Worm (Caenorhabditis elegans) whole organism, L2 larva: ENCODE data around the gene R57.2.

Source experiments
- C34F6.9 ChIP-seq: fragments of 150-350 bp; optimal IDR thresholded peaks from 2 replicates; lab custom pipeline; 2014; ENCODE audit warnings: missing biosample characterization, missing genetic modification characterization
- F13H6.1 ChIP-seq: sonication (generic microtip); optimal IDR thresholded peaks from 2 replicates; lab custom pipeline; 2016; ENCODE audit warnings: missing genetic modification characterization, missing compliant biosample characterization
- Y55F3AM.14 ChIP-seq: fragments of 200-800 bp; sonication (Bioruptor generic); optimal IDR thresholded peaks from 2 replicates; lab custom pipeline; 2018; ENCODE audit warnings: mild to moderate bottlenecking, missing genetic modification characterization, missing compliant biosample characterization
- ZK546.5 ChIP-seq: sonication (generic microtip); optimal IDR thresholded peaks from 2 replicates; lab custom pipeline; 2017; ENCODE audit warnings: missing biosample characterization, missing genetic modification characterization
- alr-1 ChIP-seq: fragments of 150-350 bp; optimal IDR thresholded peaks from 2 replicates; lab custom pipeline; 2014; ENCODE audit warnings: missing biosample characterization, missing genetic modification characterization
- blmp-1 ChIP-seq: sonication (generic microtip); optimal IDR thresholded peaks from 2 replicates; lab custom pipeline; 2017; ENCODE audit warnings: missing genetic modification characterization, mild to moderate bottlenecking, missing compliant biosample characterization, antibody characterized with exemption, moderate library complexity; ENCODE audit not compliant: insufficient read depth
- crh-2 ChIP-seq: sonication (generic microtip); optimal IDR thresholded peaks from 2 replicates; lab custom pipeline; 2017; ENCODE audit warnings: missing biosample characterization, missing genetic modification characterization
- dmd-4 ChIP-seq: sonication (generic microtip); optimal IDR thresholded peaks from 2 replicates; lab custom pipeline; 2017; ENCODE audit warnings: missing biosample characterization, missing genetic modification characterization
- elt-3 ChIP-seq: sonication (generic microtip); optimal IDR thresholded peaks from 2 replicates; lab custom pipeline; 2017; ENCODE audit warnings: missing biosample characterization, missing genetic modification characterization
- fos-1 ChIP-seq: fragments of 150-350 bp; optimal IDR thresholded peaks from 2 replicates; lab custom pipeline; 2014; ENCODE audit warnings: missing biosample characterization, missing genetic modification characterization
- lin-39 ChIP-seq: fragments of 150-350 bp; optimal IDR thresholded peaks from 2 replicates; lab custom pipeline; 2014; ENCODE audit warnings: missing biosample characterization, missing genetic modification reagents, missing genetic modification characterization
- lsy-2 ChIP-seq, 2 experiments: fragments of 150-350 bp in 1 of 2; sonication (generic microtip) in 1 of 2; optimal IDR thresholded peaks; 2 replicates each; lab custom pipeline; 2014 to 2017; ENCODE audit warnings: missing biosample characterization in 2 of 2, missing genetic modification characterization in 2 of 2
- mbf-1 ChIP-seq: sonication (generic microtip); optimal IDR thresholded peaks from 2 replicates; lab custom pipeline; 2017; ENCODE audit warnings: missing biosample characterization, missing genetic modification characterization
- mdl-1 ChIP-seq, 2 experiments: fragments of 150-350 bp in 1 of 2; sonication (generic microtip) in 1 of 2; optimal IDR thresholded peaks; 2 replicates each; lab custom pipeline; 2017; ENCODE audit warnings: missing biosample characterization in 2 of 2, missing genetic modification characterization in 2 of 2
- nhr-10 ChIP-seq: sonication (generic microtip); optimal IDR thresholded peaks from 2 replicates; lab custom pipeline; 2017; ENCODE audit warnings: missing biosample characterization, missing genetic modification characterization
- nhr-11 ChIP-seq: fragments of 150-350 bp; optimal IDR thresholded peaks from 2 replicates; lab custom pipeline; 2014; ENCODE audit warnings: missing biosample characterization, missing genetic modification characterization
- nhr-12 ChIP-seq: fragments of 150-350 bp; optimal IDR thresholded peaks from 2 replicates; lab custom pipeline; 2014; ENCODE audit warnings: missing biosample characterization, missing genetic modification characterization
- nhr-129 ChIP-seq: fragments of 150-350 bp; optimal IDR thresholded peaks from 2 replicates; lab custom pipeline; 2014; ENCODE audit warnings: missing biosample characterization, missing genetic modification characterization
- nhr-23 ChIP-seq: fragments of 150-350 bp; optimal IDR thresholded peaks from 2 replicates; lab custom pipeline; 2014; ENCODE audit warnings: missing biosample characterization, missing genetic modification reagents, missing genetic modification characterization
- nhr-25 ChIP-seq: fragments of 150-350 bp; sonication (generic microtip); optimal IDR thresholded peaks from 3 replicates; lab custom pipeline; 2014; ENCODE audit warnings: missing biosample characterization, missing genetic modification characterization
- nhr-6 ChIP-seq: fragments of 150-350 bp; optimal IDR thresholded peaks from 2 replicates; lab custom pipeline; 2014; ENCODE audit warnings: missing biosample characterization, missing genetic modification characterization
- nhr-77 ChIP-seq: fragments of 150-350 bp; optimal IDR thresholded peaks from 2 replicates; lab custom pipeline; 2014; ENCODE audit warnings: missing biosample characterization, missing genetic modification characterization
- skn-1 ChIP-seq: sonication (generic microtip); optimal IDR thresholded peaks from 2 replicates; lab custom pipeline; 2017; ENCODE audit warnings: missing biosample characterization, missing genetic modification characterization
- sma-3 ChIP-seq: sonication (generic microtip); optimal IDR thresholded peaks from 2 replicates; lab custom pipeline; 2016; ENCODE audit warnings: missing genetic modification reagents, missing genetic modification characterization, missing compliant biosample characterization
- sma-9 ChIP-seq, 2 experiments: fragments of 150-350 bp in 1 of 2; sonication (generic microtip) in 1 of 2; optimal IDR thresholded peaks; 2 replicates each; lab custom pipeline; 2014 to 2016; ENCODE audit warnings: missing genetic modification characterization in 2 of 2, mild to moderate bottlenecking in 1 of 2, missing biosample characterization in 1 of 2, missing compliant biosample characterization in 1 of 2, missing genetic modification reagents in 1 of 2, moderate library complexity in 1 of 2
- unc-55 ChIP-seq: fragments of 150-350 bp; sonication (generic microtip); optimal IDR thresholded peaks from 3 replicates; lab custom pipeline; 2014; ENCODE audit warnings: missing biosample characterization, missing genetic modification reagents, missing genetic modification characterization
- ztf-1 ChIP-seq: fragments of 200-800 bp; sonication (Bioruptor generic); conservative IDR thresholded peaks from 2 replicates; pipeline ENCODE4 v1.3.6; 2022; ENCODE audit warnings: missing genetic modification characterization, missing compliant biosample characterization
- ztf-11 ChIP-seq: sonication (generic microtip); optimal IDR thresholded peaks from 2 replicates; lab custom pipeline; 2017; ENCODE audit warnings: missing biosample characterization, missing genetic modification characterization
- ztf-4 ChIP-seq: fragments of 150-350 bp; optimal IDR thresholded peaks from 2 replicates; lab custom pipeline; 2014; ENCODE audit warnings: missing biosample characterization, missing genetic modification characterization

The R57.2 gene

DNA sequence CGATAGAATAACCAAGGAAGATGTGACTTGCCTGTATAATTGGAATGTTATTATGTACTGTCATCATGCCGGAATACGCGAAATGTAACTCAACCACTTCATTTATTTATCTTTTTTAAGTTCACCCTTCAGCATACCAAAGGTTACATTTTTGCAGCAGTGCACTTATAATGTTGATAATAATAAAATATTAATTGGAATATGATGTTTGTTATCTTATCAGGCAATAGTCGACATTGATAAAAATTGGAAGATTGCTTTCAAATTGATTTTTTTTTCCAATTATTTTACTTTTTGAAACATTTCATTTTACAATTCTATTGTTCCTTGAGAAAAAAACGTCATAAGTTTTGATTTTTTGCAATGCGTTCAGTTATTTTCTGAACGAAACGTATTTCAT, 2.1 kb downstream of the R57.2 start:
- TF ChIP-seq fos-1 (tag; lab: Kevin White, UChicago) (peak; percentile 64), sma-3 (GFP tag; lab: Kevin White, UChicago) (no peak)

DNA sequence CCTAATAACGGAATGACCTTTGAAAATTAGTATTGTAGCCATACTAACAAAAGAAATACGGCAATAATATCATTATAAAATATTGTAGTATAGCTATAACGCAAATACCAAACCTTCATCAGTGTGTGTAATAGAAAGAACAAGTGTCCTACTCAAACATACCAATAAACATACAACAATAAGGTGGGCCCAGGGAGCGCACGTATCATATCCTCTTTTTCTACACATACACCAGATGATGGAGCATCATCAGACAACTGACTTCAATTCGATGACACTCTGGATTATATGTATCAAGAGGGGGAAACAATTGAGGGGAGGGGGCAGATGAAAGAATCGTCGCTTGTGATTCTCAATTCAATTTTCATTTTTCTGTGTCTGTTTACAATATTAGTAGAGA, 3.2 kb downstream of the R57.2 start:
- no peak for TF ChIP-seq elt-3
- peak; percentile 10 for TF ChIP-seq sma-9 (GFP tag; optimal IDR thresholded peaks at IDR 0.05; lab: Kevin White, UChicago)
- no peak for TF ChIP-seq sma-9 (tag; optimal IDR thresholded peaks at IDR 0.05; lab: Kevin White, UChicago)
- peak; percentile 49 for TF ChIP-seq nhr-129 (tag; lab: Kevin White, UChicago)

DNA sequence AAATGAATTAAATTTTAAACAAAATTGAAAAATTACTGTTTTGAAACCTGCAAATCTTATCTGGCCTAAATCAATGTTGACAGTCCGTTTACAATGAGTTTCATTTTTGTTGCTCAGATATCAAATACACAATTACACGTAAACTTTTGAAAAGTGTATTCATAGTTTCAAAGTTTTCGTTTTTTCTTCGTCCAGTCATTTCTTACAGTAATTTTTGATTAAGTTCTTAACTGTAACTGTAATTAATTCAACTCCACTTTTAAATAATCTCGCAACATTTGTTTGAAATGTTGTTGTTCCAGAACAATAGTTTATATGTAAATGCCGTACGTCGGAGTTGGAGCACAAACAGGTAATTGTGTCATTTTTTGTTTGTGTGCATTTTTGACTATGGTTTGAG, 4.5 kb downstream of the R57.2 start, which contains the start of gene gcp-2.1:
Gene gcp-2.1 (plus strand): TSS at position 301 of the 400 bp plus-strand sequence.
- TF ChIP-seq nhr-12 = no peak
- TF ChIP-seq, all 48 proteins: peak for 0

DNA sequence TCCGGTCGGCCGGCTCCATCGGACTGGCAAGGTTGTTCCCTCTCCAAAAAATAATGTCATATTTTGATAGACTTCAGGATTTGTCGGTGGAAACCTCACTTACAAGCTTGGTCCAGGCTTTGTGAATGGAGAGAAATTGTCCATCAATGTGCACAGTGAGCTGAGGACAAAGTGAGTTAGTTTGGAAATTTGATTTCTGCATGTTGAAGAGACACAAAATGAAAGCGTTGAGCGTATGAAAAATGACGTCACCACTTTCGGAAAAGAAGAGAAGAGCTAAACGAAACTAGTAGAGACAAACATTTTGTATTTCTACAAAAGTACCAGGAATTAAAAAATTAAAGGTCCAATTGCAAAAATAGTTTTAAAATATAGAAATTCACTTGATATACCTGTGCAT, 8.0 kb downstream of the R57.2 start:
- TF ChIP-seq fos-1 (tag; lab: Kevin White, UChicago) = no peak
- no peak for TF ChIP-seq ztf-4 (tag; lab: Kevin White, UChicago)
- TF ChIP-seq C34F6.9 (tag; lab: Kevin White, UChicago) = no peak
- TF ChIP-seq nhr-12 = no peak
- no peak for TF ChIP-seq Y55F3AM.14 (GFP tag; lab: Kevin White, UChicago)

DNA sequence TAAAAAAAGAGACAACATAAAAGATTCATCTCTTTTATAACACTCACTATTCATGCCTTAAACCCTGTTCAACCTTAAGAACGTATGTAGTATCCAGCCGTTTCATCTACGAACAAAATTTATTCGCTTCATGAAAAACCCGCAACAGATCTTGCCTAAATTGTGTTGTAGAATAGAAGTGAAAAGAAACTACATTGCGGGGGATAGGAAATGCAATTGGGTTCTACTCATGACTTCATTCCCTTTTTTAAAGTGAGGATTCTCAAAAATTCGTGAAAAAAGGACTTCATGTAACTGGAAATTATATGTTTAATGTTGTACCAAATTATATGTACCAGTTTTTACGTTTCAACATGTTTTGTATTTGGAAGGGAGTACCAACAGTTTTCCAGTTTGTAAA, 12.0 kb downstream of the R57.2 start:
- TF ChIP-seq crh-2 (tag; lab: Kevin White, UChicago) = no peak
- TF ChIP-seq alr-1 = no peak
- TF ChIP-seq elt-3 = no peak
- no peak for TF ChIP-seq nhr-77 (tag; lab: Kevin White, UChicago)
- TF ChIP-seq ztf-1 (GFP tag; lab: Robert Waterston, UW) = no peak
- TF ChIP-seq, all 48 proteins: peak for 0

DNA sequence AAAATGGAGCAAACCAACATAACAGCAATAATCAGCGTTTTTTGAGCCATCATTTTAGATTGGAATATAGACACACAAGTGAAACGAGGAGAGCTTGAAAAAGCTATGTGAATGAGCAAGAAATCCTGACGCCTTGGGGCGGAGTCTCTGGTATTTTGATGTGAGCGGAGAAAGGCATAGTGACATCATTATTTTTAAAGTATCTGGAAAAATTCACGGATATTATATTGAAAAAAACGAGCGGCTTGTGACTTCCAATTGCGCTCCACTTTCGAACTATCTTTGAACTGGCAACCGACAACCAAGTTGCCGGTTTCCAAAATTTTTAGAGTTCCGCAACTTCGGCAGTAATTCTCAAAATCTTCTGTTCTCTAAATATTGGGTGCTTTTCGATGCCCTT, 14.2 kb downstream of the R57.2 start, which contains the start of gene nlp-64:
Gene nlp-64 (minus strand): TSS at position 101 of the 400 bp plus-strand sequence.
- TF ChIP-seq nhr-25 (tag; lab: Kevin White, UChicago) = no peak
- TF ChIP-seq nhr-10 (tag; lab: Kevin White, UChicago) = no peak
- TF ChIP-seq ztf-1 (GFP tag; lab: Robert Waterston, UW) = no peak
- TF ChIP-seq ztf-11 (tag; lab: Kevin White, UChicago) = no peak
- TF ChIP-seq lsy-2 (tag; optimal IDR thresholded peaks at IDR 0.05; lab: Kevin White, UChicago) = no peak
- no peak for TF ChIP-seq blmp-1 (tag; lab: Kevin White, UChicago)
- no peak for TF ChIP-seq nhr-12
- TF ChIP-seq ZK546.5 (tag; lab: Kevin White, UChicago) = no peak
- no peak for TF ChIP-seq nhr-11
- no peak for TF ChIP-seq lin-39 (tag; lab: Kevin White, UChicago)
- no peak for TF ChIP-seq unc-55
- TF ChIP-seq mdl-1 (tag; optimal IDR thresholded peaks at IDR 0.05; lab: Kevin White, UChicago) = no peak
- TF ChIP-seq dmd-4 (tag; lab: Kevin White, UChicago) = no peak

DNA sequence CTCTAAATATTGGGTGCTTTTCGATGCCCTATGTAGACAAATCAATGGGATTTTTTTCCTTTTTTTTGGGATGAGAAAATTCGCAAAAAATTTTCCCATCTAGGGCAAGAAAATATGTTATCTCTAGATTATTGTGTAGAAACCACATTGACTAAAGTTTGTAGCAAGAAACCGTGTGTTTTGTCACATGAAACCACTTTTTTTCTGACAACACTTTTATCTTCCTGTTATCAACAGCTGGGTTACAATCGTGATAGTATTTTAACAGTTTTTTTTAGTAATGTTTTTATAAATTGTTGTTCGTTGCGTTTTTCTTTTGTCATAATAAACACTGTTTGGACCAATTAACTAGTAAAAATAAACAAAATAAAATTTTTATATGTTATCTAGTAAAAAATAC, 15.2 kb downstream of the R57.2 start:
- no peak for TF ChIP-seq Y55F3AM.14 (GFP tag; lab: Kevin White, UChicago)
- no peak for TF ChIP-seq nhr-6 (tag; lab: Kevin White, UChicago)
- TF ChIP-seq ZK546.5 (tag; lab: Kevin White, UChicago) = no peak
- no peak for TF ChIP-seq F13H6.1 (tag; lab: Kevin White, UChicago)
- no peak for TF ChIP-seq nhr-12
- no peak for TF ChIP-seq mbf-1 (tag; lab: Kevin White, UChicago)
- no peak for TF ChIP-seq ztf-4 (tag; lab: Kevin White, UChicago)
- TF ChIP-seq nhr-10 (tag; lab: Kevin White, UChicago) = no peak
- no peak for TF ChIP-seq ztf-11 (tag; lab: Kevin White, UChicago)
- no peak for TF ChIP-seq nhr-25 (tag; lab: Kevin White, UChicago)
- TF ChIP-seq skn-1 = no peak
- TF ChIP-seq lsy-2 (tag; optimal IDR thresholded peaks at IDR 0.05; lab: Kevin White, UChicago) = no peak
- no peak for TF ChIP-seq blmp-1 (tag; lab: Kevin White, UChicago)
- no peak for TF ChIP-seq nhr-129 (tag; lab: Kevin White, UChicago)
- TF ChIP-seq nhr-23 = no peak
